Fruit fly (Drosophila melanogaster): ENCODE measurements around the gene CG13983.
A peak's percentile ranks its signal among the peaks of the same experiment; 100 is the strongest.

Gene CG13983

dm6 chr2L:6280328-6280727 is 16.0 kb upstream of the CG13983 start (continued):
- peak; percentile 24 for TF ChIP-seq CG18764 (GFP tag; optimal IDR thresholded peaks at IDR 0.05)
- peak; percentile 39; the same call in 2 of the 3 replicates for TF ChIP-seq croc (GFP tag; conservative IDR thresholded peaks at IDR 0.05)
- TF ChIP-seq CG9727 (GFP tag; optimal IDR thresholded peaks at IDR 0.05) = peak; percentile 74
- TF ChIP-seq Poxn (GFP tag; IDR thresholded peaks at IDR 0.05) = no peak
- no peak for TF ChIP-seq fru (optimal IDR thresholded peaks at IDR 0.05)
- no peak for TF ChIP-seq CG3163 (GFP tag; optimal IDR thresholded peaks at IDR 0.05)
- no peak for TF ChIP-seq yki (optimal IDR thresholded peaks at IDR 0.05)
- TF ChIP-seq CG17359 (tag; optimal IDR thresholded peaks at IDR 0.05) = peak; percentile 67
- peak; percentile 31 for TF ChIP-seq Deaf1 (tag; optimal IDR thresholded peaks at IDR 0.05)
- no peak for TF ChIP-seq bbx (GFP tag; IDR thresholded peaks at IDR 0.05; ENCODE audit: partially characterized antibody)
- peak; percentile 31 for TF ChIP-seq CG12155 (GFP tag; optimal IDR thresholded peaks at IDR 0.05)
- TF ChIP-seq CG17912 (GFP tag; optimal IDR thresholded peaks at IDR 0.05) = no peak
- TF ChIP-seq CG33557 (GFP tag; optimal IDR thresholded peaks at IDR 0.05) = peak; percentile 4
- peak; percentile 60; the same call in 2 of the 3 replicates for TF ChIP-seq otp (GFP tag; IDR thresholded peaks at IDR 0.05)
- no peak for TF ChIP-seq TFAM (GFP tag; optimal IDR thresholded peaks at IDR 0.05)
- no peak for TF ChIP-seq Opbp (GFP tag; IDR thresholded peaks at IDR 0.05; ENCODE audit: partially characterized antibody)
- TF ChIP-seq Lhr (GFP tag; optimal IDR thresholded peaks at IDR 0.05) = no peak
- TF ChIP-seq CoRest (tag; optimal IDR thresholded peaks at IDR 0.05) = peak; percentile 68
- peak; percentile 41 for TF ChIP-seq trem (tag; optimal IDR thresholded peaks at IDR 0.05)
- no peak for TF ChIP-seq Neu2 (GFP tag; optimal IDR thresholded peaks at IDR 0.05; ENCODE audit: borderline replicate concordance)
- TF ChIP-seq CG1602 (GFP tag; optimal IDR thresholded peaks at IDR 0.05) = peak; percentile 31
- TF ChIP-seq grau (tag; optimal IDR thresholded peaks at IDR 0.05) = peak; percentile 65
- peak; percentile 75 for TF ChIP-seq CG17361 (GFP tag; IDR thresholded peaks at IDR 0.05)
- TF ChIP-seq CG10959 (GFP tag; IDR thresholded peaks at IDR 0.05) = peak; percentile 63
- 0 out of 3 replicates have a peak, but pooled peaks have one; percentile 46 for TF ChIP-seq CG34422 (GFP tag; IDR thresholded peaks at IDR 0.05)
- TF ChIP-seq mld (GFP tag; IDR thresholded peaks at IDR 0.05; ENCODE audit: partially characterized antibody) = no peak
- TF ChIP-seq Mes4 (GFP tag; optimal IDR thresholded peaks at IDR 0.05) = no peak
- TF ChIP-seq Bdp1 (GFP tag; optimal IDR thresholded peaks at IDR 0.05) = no peak
- peak; percentile 63 for TF ChIP-seq ara (GFP tag; IDR thresholded peaks at IDR 0.05)
- no peak for TF ChIP-seq ham (GFP tag; IDR thresholded peaks at IDR 0.05)
- TF ChIP-seq fu2 (GFP tag; optimal IDR thresholded peaks at IDR 0.05) = no peak
- TF ChIP-seq GATAe (GFP tag; conservative IDR thresholded peaks at IDR 0.05) = no peak
- no peak for TF ChIP-seq hb (GFP tag; IDR thresholded peaks at IDR 0.05; ENCODE audit: partially characterized antibody)
- TF ChIP-seq dan (GFP tag; IDR thresholded peaks at IDR 0.05) = no peak
- peak; percentile 42; the same call in 1 of the 2 replicates for TF ChIP-seq Rx (GFP tag; IDR thresholded peaks at IDR 0.05)
- peak; percentile 43 for TF ChIP-seq Asciz (GFP tag; optimal IDR thresholded peaks at IDR 0.05)
- TF ChIP-seq dysf (GFP tag; IDR thresholded peaks at IDR 0.05) = peak; percentile 72
- TF ChIP-seq peb (GFP tag; IDR thresholded peaks at IDR 0.05) = peak; percentile 42; the same call in 1 of the 2 replicates
- no peak for TF ChIP-seq cad (GFP tag; optimal IDR thresholded peaks at IDR 0.05)
- peak; percentile 59; the same call in 2 of the 3 replicates for TF ChIP-seq CG11560 (tag; IDR thresholded peaks at IDR 0.05)
- no peak for TF ChIP-seq Sin3A (optimal IDR thresholded peaks at IDR 0.05)
- TF ChIP-seq jing (GFP tag; optimal IDR thresholded peaks at IDR 0.05) = peak; percentile 2
- no peak for TF ChIP-seq crol (GFP tag; IDR thresholded peaks at IDR 0.05)
- no peak for TF ChIP-seq pita (GFP tag; optimal IDR thresholded peaks at IDR 0.05)
- TF ChIP-seq bcd (GFP tag; optimal IDR thresholded peaks at IDR 0.05) = peak; percentile 49
- TF ChIP-seq CG13123 (GFP tag; optimal IDR thresholded peaks at IDR 0.05) = no peak
- TF ChIP-seq Ravus (GFP tag; IDR thresholded peaks at IDR 0.05) = peak; percentile 9; the same call in 1 of the 2 replicates
- no peak for TF ChIP-seq tna (GFP tag; IDR thresholded peaks at IDR 0.05; ENCODE audit: partially characterized antibody)
- TF ChIP-seq CG8359 (GFP tag; optimal IDR thresholded peaks at IDR 0.05; ENCODE audit: borderline replicate concordance) = no peak
- no peak for TF ChIP-seq psq (GFP tag; optimal IDR thresholded peaks at IDR 0.05)
- no peak for TF ChIP-seq CG13287 (GFP tag; IDR thresholded peaks at IDR 0.05; ENCODE audit: partially characterized antibody)
- peak; percentile 50 for TF ChIP-seq wor (GFP tag; IDR thresholded peaks at IDR 0.05)

Data from whole organism, embryonic.